Fruit fly (Drosophila melanogaster) whole organism, embryonic: Measurements from ENCODE around the gene Nep7.

Source experiments
- Atf3 ChIP-seq: fragments of 200-800 bp; sonication (Bioruptor generic); optimal IDR thresholded peaks from 3 replicates; lab custom pipeline; 2016; ENCODE audit warnings: missing biosample characterization, missing genetic modification characterization
- Atf6 ChIP-seq: fragments of 200-800 bp; sonication (Bioruptor generic); IDR thresholded peaks from 2 replicates; pipeline ENCODE4 v1.3.6; 2022; ENCODE audit warnings: missing biosample characterization, missing genetic modification characterization
- Awh ChIP-seq: fragments of 200-800 bp; sonication (Bioruptor generic); IDR thresholded peaks from 2 replicates; pipeline ENCODE4, ENCODE4 v1.3.6; 2022; ENCODE audit warnings: missing biosample characterization, missing genetic modification characterization
- CG1024 ChIP-seq: fragments of 200-800 bp; sonication (Bioruptor generic); IDR thresholded peaks from 2 replicates; pipeline ENCODE4 v1.3.6; 2022; ENCODE audit warnings: missing biosample characterization, missing genetic modification characterization
- CG11247 ChIP-seq: fragments of 200-800 bp; sonication (Bioruptor generic); IDR thresholded peaks from 2 replicates; pipeline ENCODE4 v1.3.6; 2022; ENCODE audit warnings: missing biosample characterization, missing genetic modification characterization
- CG11456 ChIP-seq: fragments of 200-800 bp; sonication (Bioruptor generic); IDR thresholded peaks from 3 replicates; pipeline ENCODE4 v1.3.6; 2022; ENCODE audit warnings: missing biosample characterization, missing genetic modification characterization
- CG13296 ChIP-seq: fragments of 200-800 bp; sonication (Bioruptor generic); optimal IDR thresholded peaks from 3 replicates; lab custom pipeline; 2018; ENCODE audit warnings: missing biosample characterization, mild to moderate bottlenecking, missing genetic modification characterization
- CG15011 ChIP-seq: fragments of 200-800 bp; sonication (Bioruptor generic); optimal IDR thresholded peaks from 3 replicates; lab custom pipeline; 2018; ENCODE audit warnings: missing biosample characterization, mild to moderate bottlenecking, missing genetic modification characterization
- CG15696 ChIP-seq: fragments of 200-800 bp; sonication (Bioruptor generic); optimal IDR thresholded peaks from 2 replicates; lab custom pipeline; 2019; ENCODE audit warnings: missing biosample characterization, mild to moderate bottlenecking, missing genetic modification characterization, moderate library complexity
- CG16863 ChIP-seq: fragments of 200-800 bp; sonication (Bioruptor generic); optimal IDR thresholded peaks from 3 replicates; lab custom pipeline; 2016; ENCODE audit warnings: missing biosample characterization, missing genetic modification characterization
- CG2116 ChIP-seq: fragments of 200-800 bp; sonication (Bioruptor generic); optimal IDR thresholded peaks from 3 replicates; lab custom pipeline; 2018; ENCODE audit warnings: missing biosample characterization, mild to moderate bottlenecking, missing genetic modification characterization
- CG2712 ChIP-seq: fragments of 200-800 bp; optimal IDR thresholded peaks from 3 replicates; lab custom pipeline; 2019; ENCODE audit warnings: missing biosample characterization, mild to moderate bottlenecking, missing genetic modification characterization, moderate library complexity
- CG2875 ChIP-seq: fragments of 200-800 bp; sonication (Bioruptor generic); optimal IDR thresholded peaks from 2 replicates; lab custom pipeline; 2017; ENCODE audit warnings: missing biosample characterization, mild to moderate bottlenecking, missing genetic modification characterization, missing genetic modification reagents
- CG33557 ChIP-seq: fragments of 200-800 bp; sonication (Bioruptor generic); optimal IDR thresholded peaks from 2 replicates; lab custom pipeline; 2019; ENCODE audit warnings: missing biosample characterization, mild to moderate bottlenecking, missing genetic modification characterization, moderate library complexity
- CG3838 ChIP-seq: fragments of 200-800 bp; sonication (Bioruptor generic); optimal IDR thresholded peaks from 3 replicates; lab custom pipeline; 2016; ENCODE audit warnings: missing biosample characterization, missing genetic modification characterization
- CG42726 ChIP-seq: fragments of 200-800 bp; sonication (Bioruptor generic); IDR thresholded peaks from 2 replicates; pipeline ENCODE4 v1.3.6; 2022; ENCODE audit warnings: missing biosample characterization, missing genetic modification characterization; ENCODE audit not compliant: partially characterized antibody
- CG4328 ChIP-seq: fragments of 200-800 bp; sonication (Bioruptor generic); optimal IDR thresholded peaks from 3 replicates; lab custom pipeline; 2017; ENCODE audit warnings: missing biosample characterization, missing genetic modification reagents, missing genetic modification characterization
- CG4404 ChIP-seq: fragments of 200-800 bp; sonication (Bioruptor generic); IDR thresholded peaks from 2 replicates; pipeline ENCODE4 v1.3.6; 2022; ENCODE audit warnings: missing biosample characterization, missing genetic modification characterization
- CG7745 ChIP-seq: fragments of 200-800 bp; sonication (Bioruptor generic); optimal IDR thresholded peaks from 2 replicates; lab custom pipeline; 2018; ENCODE audit warnings: missing biosample characterization, mild to moderate bottlenecking, missing genetic modification characterization, moderate library complexity
- CG7839 ChIP-seq: fragments of 200-800 bp; sonication (Bioruptor generic); optimal IDR thresholded peaks from 3 replicates; lab custom pipeline; 2018; ENCODE audit warnings: missing biosample characterization, mild to moderate bottlenecking, missing genetic modification characterization, moderate library complexity
- Chrac-16 ChIP-seq: fragments of 200-800 bp; sonication (Bioruptor generic); optimal IDR thresholded peaks from 3 replicates; lab custom pipeline; 2016; ENCODE audit warnings: missing biosample characterization, missing genetic modification characterization
- Dad ChIP-seq: fragments of 200-800 bp; sonication (Bioruptor generic); optimal IDR thresholded peaks from 3 replicates; lab custom pipeline; 2016; ENCODE audit warnings: missing biosample characterization, missing genetic modification characterization
- Dip3 ChIP-seq: fragments of 200-800 bp; sonication (Bioruptor generic); optimal IDR thresholded peaks from 3 replicates; lab custom pipeline; 2016; ENCODE audit warnings: missing biosample characterization, missing genetic modification characterization
- ERR ChIP-seq: fragments of 200-800 bp; sonication (Bioruptor generic); optimal IDR thresholded peaks from 2 replicates; lab custom pipeline; 2016; ENCODE audit warnings: missing biosample characterization, missing genetic modification characterization
- Eip74EF ChIP-seq, 2 experiments: fragments of 200-800 bp in 1 of 2; fragments of >200 bp in 1 of 2; sonication (Bioruptor generic) in 1 of 2; optimal IDR thresholded peaks; 2 replicates each; lab custom pipeline; 2017 to 2019; ENCODE audit warnings: missing biosample characterization in 2 of 2, missing genetic modification characterization in 2 of 2, mild to moderate bottlenecking in 1 of 2, moderate library complexity in 1 of 2
- H2.0 ChIP-seq: fragments of 200-800 bp; sonication (Bioruptor generic); IDR thresholded peaks from 2 replicates; pipeline ENCODE4 v1.3.6; 2022; ENCODE audit warnings: missing biosample characterization, missing genetic modification characterization
- Hand ChIP-seq: fragments of 200-800 bp; sonication (Bioruptor generic); optimal IDR thresholded peaks from 2 replicates; lab custom pipeline; 2017; ENCODE audit warnings: mild to moderate bottlenecking, missing biosample characterization, missing genetic modification reagents, missing genetic modification characterization
- HmgD ChIP-seq: fragments of 200-800 bp; sonication (Bioruptor generic); optimal IDR thresholded peaks from 3 replicates; lab custom pipeline; 2016; ENCODE audit warnings: missing biosample characterization, missing genetic modification characterization
- Hmr ChIP-seq: fragments of 200-800 bp; sonication (Bioruptor generic); optimal IDR thresholded peaks from 3 replicates; lab custom pipeline; 2017; ENCODE audit warnings: mild to moderate bottlenecking, missing biosample characterization, missing genetic modification reagents, missing genetic modification characterization
- Jarid2 ChIP-seq: fragments of 200-800 bp; sonication (Bioruptor generic); optimal IDR thresholded peaks from 3 replicates; lab custom pipeline; 2017; ENCODE audit warnings: mild to moderate bottlenecking, missing biosample characterization, missing genetic modification reagents, missing genetic modification characterization
- MBD-R2 ChIP-seq: fragments of 200-800 bp; sonication (Bioruptor generic); IDR thresholded peaks from 2 replicates; pipeline ENCODE4 v1.3.6; 2022; ENCODE audit warnings: missing biosample characterization, missing genetic modification characterization
- NC2β ChIP-seq: fragments of 200-800 bp; sonication (Bioruptor generic); optimal IDR thresholded peaks from 2 replicates; lab custom pipeline; 2016; ENCODE audit warnings: missing biosample characterization, missing genetic modification characterization
- Optix ChIP-seq: fragments of 200-800 bp; sonication (Bioruptor generic); IDR thresholded peaks from 3 replicates; pipeline ENCODE4 v1.3.6; 2022; ENCODE audit warnings: missing biosample characterization, missing genetic modification characterization
- Ravus ChIP-seq: fragments of 200-800 bp; sonication (Bioruptor generic); IDR thresholded peaks from 2 replicates; pipeline ENCODE4 v1.3.6; 2022; ENCODE audit warnings: missing biosample characterization, missing genetic modification characterization
- Rx ChIP-seq: fragments of 200-800 bp; sonication (Bioruptor generic); IDR thresholded peaks from 2 replicates; pipeline ENCODE4 v1.3.6; 2022; ENCODE audit warnings: missing biosample characterization, missing genetic modification characterization
- Vsx1 ChIP-seq: fragments of 200-800 bp; sonication (Bioruptor generic); optimal IDR thresholded peaks from 2 replicates; lab custom pipeline; 2017; ENCODE audit warnings: missing biosample characterization, mild to moderate bottlenecking, missing genetic modification characterization, missing genetic modification reagents
- ap ChIP-seq: fragments of 200-800 bp; sonication (Bioruptor generic); IDR thresholded peaks from 2 replicates; pipeline ENCODE4 v1.3.6; 2022; ENCODE audit warnings: missing biosample characterization, missing genetic modification characterization
- bab2 ChIP-seq: fragments of 200-800 bp; sonication (Bioruptor generic); optimal IDR thresholded peaks from 2 replicates; lab custom pipeline; 2016; ENCODE audit warnings: missing biosample characterization, missing genetic modification characterization
- dan ChIP-seq: fragments of 200-800 bp; sonication (Bioruptor generic); IDR thresholded peaks from 2 replicates; pipeline ENCODE4 v1.3.6; 2022; ENCODE audit warnings: missing biosample characterization, missing genetic modification characterization
- dati ChIP-seq: fragments of 200-800 bp; sonication (Bioruptor generic); IDR thresholded peaks from 2 replicates; pipeline ENCODE4 v1.3.6; 2022; ENCODE audit warnings: missing biosample characterization, missing genetic modification characterization
- dimm ChIP-seq: fragments of 200-800 bp; sonication (Bioruptor generic); IDR thresholded peaks from 2 replicates; pipeline ENCODE4 v1.3.6; 2022; ENCODE audit warnings: missing biosample characterization, missing genetic modification characterization
- disco-r ChIP-seq: fragments of 200-800 bp; sonication (Bioruptor generic); optimal IDR thresholded peaks from 2 replicates; lab custom pipeline; 2016; ENCODE audit warnings: missing biosample characterization, missing genetic modification characterization
- dysf ChIP-seq: fragments of 200-800 bp; sonication (Bioruptor generic); IDR thresholded peaks from 3 replicates; pipeline ENCODE4 v1.3.6; 2022; ENCODE audit warnings: missing biosample characterization, missing genetic modification characterization
- grau ChIP-seq: fragments of 200-800 bp; optimal IDR thresholded peaks from 3 replicates; lab custom pipeline; 2019; ENCODE audit warnings: missing biosample characterization, mild to moderate bottlenecking, missing genetic modification characterization, moderate library complexity
- klu ChIP-seq: fragments of 200-800 bp; sonication (Bioruptor generic); IDR thresholded peaks from 2 replicates; pipeline ENCODE4 v1.3.6; 2022; ENCODE audit warnings: missing biosample characterization, missing genetic modification characterization
- oc ChIP-seq: fragments of 200-800 bp; sonication (Bioruptor generic); optimal IDR thresholded peaks from 2 replicates; lab custom pipeline; 2018; ENCODE audit warnings: missing biosample characterization, mild to moderate bottlenecking, missing genetic modification characterization, moderate library complexity
- sens-2 ChIP-seq: fragments of 200-800 bp; sonication (Bioruptor generic); IDR thresholded peaks from 2 replicates; pipeline ENCODE4 v1.3.6; 2022; ENCODE audit warnings: missing biosample characterization, missing genetic modification characterization
- shn ChIP-seq: fragments of 200-800 bp; sonication (Bioruptor generic); optimal IDR thresholded peaks from 3 replicates; lab custom pipeline; 2016; ENCODE audit warnings: missing biosample characterization, missing genetic modification characterization
- sisA ChIP-seq: fragments of 200-800 bp; sonication (Bioruptor generic); IDR thresholded peaks from 2 replicates; pipeline ENCODE4 v1.3.6; 2022; ENCODE audit warnings: missing biosample characterization, missing genetic modification characterization
- zfh2 ChIP-seq: fragments of 200-800 bp; sonication (Bioruptor generic); optimal IDR thresholded peaks from 2 replicates; lab custom pipeline; 2016; ENCODE audit warnings: missing biosample characterization, missing genetic modification characterization

Gene Nep7

DNA sequence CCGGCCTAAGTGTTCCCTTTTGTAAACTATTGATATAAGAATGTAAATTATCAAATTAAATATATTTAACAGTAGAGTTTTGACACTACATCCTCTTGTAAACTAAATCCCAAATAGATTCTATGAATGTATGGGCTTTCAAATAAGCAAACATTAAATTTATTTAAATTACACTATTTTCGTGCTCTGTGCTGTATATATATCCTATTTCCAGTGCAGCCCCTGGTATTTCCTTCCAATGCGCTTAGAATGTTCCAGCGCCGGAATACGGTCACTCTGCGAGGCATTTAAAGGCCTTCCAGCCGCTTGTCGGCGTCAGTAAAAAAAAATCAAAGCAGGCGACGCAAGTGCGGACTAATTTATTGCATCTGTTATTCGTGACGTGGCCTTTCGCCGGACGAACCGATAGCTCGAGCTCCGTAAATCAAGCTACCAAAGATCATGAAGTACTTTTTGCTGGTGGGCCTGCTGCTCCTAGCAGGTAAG lies 6.3 kb upstream of the Nep7 start, which contains the start of gene Gp93 (continued):
- peak; percentile 19 for TF ChIP-seq Hand
- TF ChIP-seq NC2β (GFP tag; lab: Kevin White, UChicago) = peak; percentile 41
- peak; percentile 55; the same call in 1 of the 2 replicates for TF ChIP-seq H2.0 (GFP tag; lab: Robert Waterston, UW)
- TF ChIP-seq grau (tag; lab: Kevin White, UChicago) = peak; percentile 68
- TF ChIP-seq CG7839 (tag; lab: Kevin White, UChicago) = peak; percentile 76
- TF ChIP-seq ap (GFP tag; lab: Robert Waterston, UW) = no peak
- no peak for TF ChIP-seq dati (GFP tag; lab: Robert Waterston, UW)
- TF ChIP-seq CG15696 (tag; lab: Kevin White, UChicago) = peak; percentile 36
- peak; percentile 64 for TF ChIP-seq CG11247 (GFP tag; lab: Robert Waterston, UW)
- TF ChIP-seq Awh = 0 out of 2 replicates have a peak, but pooled peaks have one; percentile 32
- TF ChIP-seq CG4404 (GFP tag; lab: Robert Waterston, UW) = peak; percentile 47
- TF ChIP-seq dimm (GFP tag; lab: Robert Waterston, UW) = peak; percentile 16; the same call in 1 of the 2 replicates
- no peak for TF ChIP-seq CG7745
- peak; percentile 18 for TF ChIP-seq CG2875 (GFP tag; lab: Kevin White, UChicago)
- TF ChIP-seq klu (GFP tag; lab: Robert Waterston, UW) = peak; percentile 19; the same call in 1 of the 2 replicates
- peak; percentile 38; the same call in 1 of the 2 replicates for TF ChIP-seq Rx (GFP tag; lab: Robert Waterston, UW)
- peak; percentile 54 for TF ChIP-seq CG2116 (GFP tag; lab: Kevin White, UChicago)
- TF ChIP-seq oc (tag; lab: Kevin White, UChicago) = no peak
- TF ChIP-seq CG16863 (GFP tag; lab: Kevin White, UChicago) = peak; percentile 22
- no peak for TF ChIP-seq CG3838 (GFP tag; lab: Kevin White, UChicago)
- TF ChIP-seq Ravus (GFP tag; lab: Robert Waterston, UW) = no peak
- TF ChIP-seq Optix = peak; percentile 51; the same call in 1 of the 3 replicates
- TF ChIP-seq dysf (GFP tag; lab: Robert Waterston, UW) = peak; percentile 72
- peak; percentile 45 for TF ChIP-seq CG4328 (GFP tag; lab: Kevin White, UChicago)
- TF ChIP-seq Chrac-16 = peak; percentile 58
- TF ChIP-seq dan (GFP tag; lab: Robert Waterston, UW) = no peak
- no peak for TF ChIP-seq Eip74EF (GFP tag; optimal IDR thresholded peaks at IDR 0.05; lab: Kevin White, UChicago)
- TF ChIP-seq MBD-R2 (GFP tag; lab: Robert Waterston, UW) = peak; percentile 48
- TF ChIP-seq shn (GFP tag; lab: Kevin White, UChicago) = no peak
- peak; percentile 39 for TF ChIP-seq bab2 (GFP tag; lab: Kevin White, UChicago)
- no peak for TF ChIP-seq disco-r
- TF ChIP-seq zfh2 (GFP tag; lab: Kevin White, UChicago) = no peak
- peak; percentile 45 for TF ChIP-seq CG33557 (GFP tag; lab: Kevin White, UChicago)
- TF ChIP-seq ERR (GFP tag; lab: Kevin White, UChicago) = peak; percentile 35
- peak; percentile 74 for TF ChIP-seq CG2712 (tag; lab: Kevin White, UChicago)
- TF ChIP-seq Vsx1 (GFP tag; lab: Kevin White, UChicago) = no peak
- TF ChIP-seq CG13296 (GFP tag; lab: Kevin White, UChicago) = peak; percentile 45
- no peak for TF ChIP-seq Dad (GFP tag; lab: Kevin White, UChicago)
- peak; percentile 25 for TF ChIP-seq Dip3 (GFP tag; lab: Kevin White, UChicago)
- peak; percentile 57; the same call in 1 of the 2 replicates for TF ChIP-seq CG42726 (GFP tag; lab: Robert Waterston, UW)
- 0 out of 2 replicates have a peak, but pooled peaks have one; percentile 37 for TF ChIP-seq CG1024
- peak; percentile 53; the same call in 1 of the 2 replicates for TF ChIP-seq sisA (GFP tag; lab: Robert Waterston, UW)
- 0 out of 3 replicates have a peak, but pooled peaks have one; percentile 43 for TF ChIP-seq CG11456 (GFP tag; lab: Robert Waterston, UW)
- no peak for TF ChIP-seq CG15011 (GFP tag; lab: Kevin White, UChicago)
- no peak; the same call in 1 of the 2 replicates for TF ChIP-seq sens-2 (GFP tag; lab: Robert Waterston, UW)
- peak; percentile 9 for TF ChIP-seq Atf3
- peak; percentile 4 for TF ChIP-seq HmgD (GFP tag; lab: Kevin White, UChicago)
- TF ChIP-seq Jarid2 (GFP tag; lab: Kevin White, UChicago) = peak; percentile 72
- peak; percentile 62; the same call in 1 of the 2 replicates for TF ChIP-seq Atf6 (GFP tag; lab: Robert Waterston, UW)
- no peak for TF ChIP-seq Hmr (GFP tag; lab: Kevin White, UChicago)
